Worm (Caenorhabditis elegans): ENCODE measurements around the gene C56E6.4.

ce11 chrII:6500161-6500560 lies 28.4 kb downstream of the C56E6.4 start, which contains the start of gene R05G9.5:
- no peak for TF ChIP-seq flt-1 (GFP tag; IDR thresholded peaks at IDR 0.05)
- TF ChIP-seq ceh-36 (tag; optimal IDR thresholded peaks at IDR 0.05): no peak
- TF ChIP-seq pes-1 (GFP tag; IDR thresholded peaks at IDR 0.05): no peak
- no peak for TF ChIP-seq ama-1 (optimal IDR thresholded peaks at IDR 0.05)
- TF ChIP-seq hmg-4 (GFP tag; optimal IDR thresholded peaks at IDR 0.05): no peak
- no peak for TF ChIP-seq tbx-11 (GFP tag; IDR thresholded peaks at IDR 0.05)
- no peak for TF ChIP-seq scrt-1 (GFP tag; IDR thresholded peaks at IDR 0.05)
- TF ChIP-seq ets-7 (tag; optimal IDR thresholded peaks at IDR 0.05): no peak

Measured in whole organism, early embryonic.